Worm (Caenorhabditis elegans) whole organism, early embryonic: ENCODE data around the gene Y119D3B.21.

Experiments
- B0310.2 ChIP-seq: sonication (generic microtip); optimal IDR thresholded peaks from 2 replicates; lab custom pipeline; 2016; ENCODE audit warnings: mild to moderate bottlenecking, missing genetic modification characterization, missing compliant biosample characterization
- F13C5.2 ChIP-seq: sonication (generic microtip); optimal IDR thresholded peaks from 2 replicates; lab custom pipeline; 2017; ENCODE audit warnings: mild to moderate bottlenecking, missing genetic modification characterization, inconsistent platforms, missing compliant biosample characterization
- ama-1 ChIP-seq: fragments of 150-350 bp; optimal IDR thresholded peaks from 2 replicates; lab custom pipeline; 2014
- ceh-13 ChIP-seq: fragments of 200-800 bp; sonication (Bioruptor generic); optimal IDR thresholded peaks from 2 replicates; lab custom pipeline; 2018; ENCODE audit warnings: mild to moderate bottlenecking, missing genetic modification characterization, missing compliant biosample characterization
- ceh-36 ChIP-seq: sonication (generic microtip); optimal IDR thresholded peaks from 2 replicates; lab custom pipeline; 2016; ENCODE audit warnings: missing genetic modification characterization, inconsistent platforms, missing compliant biosample characterization
- ets-7 ChIP-seq: sonication (generic microtip); optimal IDR thresholded peaks from 2 replicates; lab custom pipeline; 2016; ENCODE audit warnings: missing genotype, missing genetic modification characterization, missing compliant biosample characterization
- flt-1 ChIP-seq: fragments of 200-800 bp; sonication (Bioruptor generic); IDR thresholded peaks from 2 replicates; pipeline ENCODE4 v1.3.6; 2022; ENCODE audit warnings: missing genetic modification characterization, missing compliant biosample characterization
- hmbx-1 ChIP-seq: sonication (generic microtip); optimal IDR thresholded peaks from 2 replicates; lab custom pipeline; 2016; ENCODE audit warnings: mild to moderate bottlenecking, missing genetic modification characterization, missing compliant biosample characterization
- pes-1 ChIP-seq: fragments of 200-800 bp; sonication (Bioruptor generic); IDR thresholded peaks from 2 replicates; pipeline ENCODE4 v1.3.6; 2022; ENCODE audit warnings: missing genetic modification reagents, missing genetic modification characterization, missing compliant biosample characterization
- tbx-11 ChIP-seq: fragments of 200-800 bp; sonication (Bioruptor generic); IDR thresholded peaks from 2 replicates; pipeline ENCODE4 v1.3.6; 2022; ENCODE audit warnings: missing genetic modification characterization, missing compliant biosample characterization
- tbx-37 ChIP-seq: fragments of 200-800 bp; sonication (Bioruptor generic); conservative IDR thresholded peaks from 2 replicates; pipeline ENCODE4 v1.3.6; 2022; ENCODE audit warnings: missing genetic modification reagents, missing genetic modification characterization, missing compliant biosample characterization
- tra-4 ChIP-seq: sonication (generic microtip); optimal IDR thresholded peaks from 2 replicates; lab custom pipeline; 2017; ENCODE audit warnings: missing genetic modification characterization, missing compliant biosample characterization

DNA sequence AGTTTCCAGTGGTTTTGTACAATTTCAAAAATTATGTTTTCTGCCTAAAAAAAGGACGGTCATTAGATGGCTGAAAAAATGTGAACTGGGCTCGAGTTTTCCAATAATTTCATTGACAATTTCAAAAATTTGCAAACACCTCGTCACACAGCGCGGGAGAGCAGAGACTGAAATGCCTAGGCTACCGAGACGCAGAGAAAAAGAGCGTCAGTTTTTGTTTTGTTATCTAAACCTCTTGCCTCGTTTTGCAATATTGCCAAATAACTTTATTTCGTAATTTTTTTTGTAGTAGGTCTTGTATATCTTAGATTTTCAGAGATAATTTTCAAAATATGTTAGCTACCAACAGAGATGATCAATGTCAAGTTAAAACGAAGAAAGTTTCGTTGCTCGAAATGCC is 28.4 kb downstream of the Y119D3B.21 start, which contains the start of gene fbxa-63:
- no peak for TF ChIP-seq ama-1 (lab: Kevin White, UChicago)
- no peak for TF ChIP-seq ceh-36
- TF ChIP-seq tbx-11 (GFP tag; lab: Robert Waterston, UW) = no peak
- no peak for TF ChIP-seq B0310.2 (tag; lab: Kevin White, UChicago)
- TF ChIP-seq tbx-37 (GFP tag; lab: Robert Waterston, UW) = no peak
- TF ChIP-seq flt-1 = no peak
- TF ChIP-seq ets-7 (tag; lab: Kevin White, UChicago) = no peak
- TF ChIP-seq ceh-13 = no peak
- no peak for TF ChIP-seq F13C5.2 (tag; lab: Kevin White, UChicago)
- TF ChIP-seq pes-1 (GFP tag; lab: Robert Waterston, UW) = no peak
- TF ChIP-seq tra-4 = no peak
- no peak for TF ChIP-seq hmbx-1 (tag; lab: Kevin White, UChicago)
